Worm (Caenorhabditis elegans): ENCODE data around the gene Y43F8B.19.

DNA sequence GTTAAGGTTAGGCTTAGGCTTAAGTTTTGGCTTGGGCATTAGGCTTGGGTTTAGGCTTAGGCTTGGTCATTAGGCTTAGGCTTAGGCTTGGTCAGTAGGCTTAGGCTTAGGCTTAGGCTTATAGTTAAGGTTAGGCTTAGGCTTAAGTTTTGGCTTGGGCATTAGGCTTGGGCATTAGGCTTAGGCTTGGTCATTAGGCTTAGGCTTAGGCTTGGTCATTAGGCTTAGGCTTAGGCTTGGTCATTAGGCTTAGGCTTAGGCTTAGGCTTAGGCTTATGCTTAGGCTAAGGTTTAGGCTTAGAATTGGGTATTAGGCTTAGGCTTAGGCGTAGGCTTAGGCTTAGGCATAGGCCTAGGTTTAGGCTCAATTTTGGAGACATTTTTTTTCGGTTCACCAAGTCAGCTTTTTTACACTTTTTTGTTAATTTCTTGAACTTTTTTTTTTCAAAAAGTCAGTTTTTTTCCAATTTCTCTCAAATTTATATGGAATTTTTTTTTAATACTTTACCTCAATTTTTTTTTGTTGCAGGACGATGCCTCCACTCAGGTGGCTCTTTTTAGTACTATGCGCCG is 9.4 kb downstream of the Y43F8B.19 start, which contains the start of gene Y43F8B.3:
- no peak for TF ChIP-seq ceh-2 (tag; optimal IDR thresholded peaks at IDR 0.05)
- no peak for TF ChIP-seq ahr-1 (tag; optimal IDR thresholded peaks at IDR 0.05)
- TF ChIP-seq fkh-10 (GFP tag; optimal IDR thresholded peaks at IDR 0.05): no peak
- TF ChIP-seq elt-2 (tag; optimal IDR thresholded peaks at IDR 0.05): no peak
- TF ChIP-seq ama-1 (optimal IDR thresholded peaks at IDR 0.05): no peak
- no peak for TF ChIP-seq ceh-34 (tag; optimal IDR thresholded peaks at IDR 0.05)
- TF ChIP-seq lim-6 (tag; optimal IDR thresholded peaks at IDR 0.05): no peak
- no peak for TF ChIP-seq pat-9 (tag; optimal IDR thresholded peaks at IDR 0.05)
- TF ChIP-seq K09A11.1 (tag; optimal IDR thresholded peaks at IDR 0.05; ENCODE audit: insufficient read depth): no peak

Measured in whole organism, late embryonic.